1 fruit fly cellular context compared by ENCODE assay signal in genomic region chr2L:10276846-10277245, dm6.
TF ChIP-seq lines count a peak whose summit lies in the region.

No protein-coding gene starts in this region.

TF ChIP-seq in whole organism, embryonic, 481 proteins besides CTCF, POLR2A, EP300 and RAD21 (continued from another document):
- no peak for TF ChIP-seq Fer3 (tag; optimal IDR thresholded peaks at IDR 0.05; lab: Kevin White, UChicago)
- no peak for TF ChIP-seq CG13123 (GFP tag; optimal IDR thresholded peaks at IDR 0.05; lab: Kevin White, UChicago)
- no peak; the same call in 2 of the 3 replicates for TF ChIP-seq ci (GFP tag; IDR thresholded peaks at IDR 0.05; lab: Robert Waterston, UW)
- TF ChIP-seq fd102C (GFP tag; optimal IDR thresholded peaks at IDR 0.05; lab: Kevin White, UChicago), result no peak
- no peak for TF ChIP-seq crc (GFP tag; optimal IDR thresholded peaks at IDR 0.05; lab: Kevin White, UChicago)
- no peak for TF ChIP-seq HHEX (GFP tag; optimal IDR thresholded peaks at IDR 0.05; lab: Kevin White, UChicago)
- TF ChIP-seq ham (GFP tag; IDR thresholded peaks at IDR 0.05; lab: Robert Waterston, UW), result no peak
- no peak for TF ChIP-seq CG10959 (GFP tag; IDR thresholded peaks at IDR 0.05; lab: Robert Waterston, UW)
- TF ChIP-seq phol (tag; optimal IDR thresholded peaks at IDR 0.05; lab: Kevin White, UChicago), result peak; percentile 28
- no peak for TF ChIP-seq D19A (tag; optimal IDR thresholded peaks at IDR 0.05; lab: Kevin White, UChicago)
- no peak for TF ChIP-seq C15 (GFP tag; IDR thresholded peaks at IDR 0.05; lab: Robert Waterston, UW)
- no peak for TF ChIP-seq HLH3B (GFP tag; IDR thresholded peaks at IDR 0.05; lab: Robert Waterston, UW)
- TF ChIP-seq Myb (GFP tag; optimal IDR thresholded peaks at IDR 0.05; lab: Kevin White, UChicago), result no peak
- no peak for TF ChIP-seq Adf1 (GFP tag; IDR thresholded peaks at IDR 0.05; lab: Robert Waterston, UW)
- TF ChIP-seq CG4707 (GFP tag; optimal IDR thresholded peaks at IDR 0.05; lab: Kevin White, UChicago), result no peak
- TF ChIP-seq CG1233 (GFP tag; optimal IDR thresholded peaks at IDR 0.05; lab: Kevin White, UChicago), result no peak
- TF ChIP-seq Usf (GFP tag; optimal IDR thresholded peaks at IDR 0.05; lab: Kevin White, UChicago), result no peak
- TF ChIP-seq stwl (tag; optimal IDR thresholded peaks at IDR 0.05; lab: Kevin White, UChicago), result no peak
- TF ChIP-seq slbo (GFP tag; IDR thresholded peaks at IDR 0.05; lab: Robert Waterston, UW), result no peak
- no peak for TF ChIP-seq CG5953 (GFP tag; IDR thresholded peaks at IDR 0.05; lab: Robert Waterston, UW)
- peak; percentile 47 for TF ChIP-seq CG12236 (GFP tag; optimal IDR thresholded peaks at IDR 0.05; lab: Kevin White, UChicago)
- no peak for TF ChIP-seq CG8765 (GFP tag; IDR thresholded peaks at IDR 0.05; lab: Robert Waterston, UW)
- no peak for TF ChIP-seq CG1024 (GFP tag; IDR thresholded peaks at IDR 0.05; lab: Robert Waterston, UW)
- TF ChIP-seq onecut (GFP tag; IDR thresholded peaks at IDR 0.05; lab: Robert Waterston, UW), result no peak
- TF ChIP-seq CG18262 (tag; optimal IDR thresholded peaks at IDR 0.05; lab: Kevin White, UChicago), result peak; percentile 20
- TF ChIP-seq Nf-YB (GFP tag; optimal IDR thresholded peaks at IDR 0.05; lab: Kevin White, UChicago), result no peak
- no peak for TF ChIP-seq Rx (GFP tag; IDR thresholded peaks at IDR 0.05; lab: Robert Waterston, UW)
- TF ChIP-seq Dref (GFP tag; IDR thresholded peaks at IDR 0.05; lab: Robert Waterston, UW), result no peak
- no peak for TF ChIP-seq Max (GFP tag; optimal IDR thresholded peaks at IDR 0.05; lab: Kevin White, UChicago)
- peak; percentile 10 for TF ChIP-seq CG5245 (GFP tag; optimal IDR thresholded peaks at IDR 0.05; lab: Kevin White, UChicago)
- TF ChIP-seq CG42726 (GFP tag; IDR thresholded peaks at IDR 0.05; lab: Robert Waterston, UW; ENCODE audit: partially characterized antibody), result no peak
- TF ChIP-seq Bdp1 (GFP tag; optimal IDR thresholded peaks at IDR 0.05; lab: Kevin White, UChicago), result no peak
- 0 out of 2 replicates have a peak, but pooled peaks have one; percentile 43 for TF ChIP-seq Ada2b (GFP tag; IDR thresholded peaks at IDR 0.05; lab: Robert Waterston, UW)
- peak; percentile 37; the same call in 1 of the 3 replicates for TF ChIP-seq row (GFP tag; IDR thresholded peaks at IDR 0.05; lab: Robert Waterston, UW)
- TF ChIP-seq CG4730 (GFP tag; IDR thresholded peaks at IDR 0.05; lab: Robert Waterston, UW), result no peak
- no peak for TF ChIP-seq Dip3 (GFP tag; optimal IDR thresholded peaks at IDR 0.05; lab: Kevin White, UChicago)
- TF ChIP-seq CG17328 (GFP tag; IDR thresholded peaks at IDR 0.05; lab: Robert Waterston, UW), result peak; percentile 59
- no peak for TF ChIP-seq CG9817 (tag; optimal IDR thresholded peaks at IDR 0.05; lab: Kevin White, UChicago)
- TF ChIP-seq CG34422 (GFP tag; IDR thresholded peaks at IDR 0.05; lab: Robert Waterston, UW), result peak; percentile 46; the same call in 1 of the 3 replicates
